Fruit fly (Drosophila melanogaster) whole organism, embryonic: Measurements from ENCODE around the gene ich.

ENCODE experiments used
- CG14441 ChIP-seq: fragments of 200-800 bp; sonication (Bioruptor generic); IDR thresholded peaks from 2 replicates; pipeline ENCODE4 v1.3.6; 2022; ENCODE audit warnings: missing biosample characterization, missing genetic modification characterization
- CG8478 ChIP-seq: fragments of >200 bp; optimal IDR thresholded peaks from 2 replicates; lab custom pipeline; 2018
- Max ChIP-seq: fragments of 200-800 bp; sonication (Bioruptor generic); optimal IDR thresholded peaks from 2 replicates; lab custom pipeline; 2016; ENCODE audit warnings: missing biosample characterization, mild to moderate bottlenecking, missing genetic modification characterization
- Oli ChIP-seq: fragments of 200-800 bp; sonication (Bioruptor generic); optimal IDR thresholded peaks from 2 replicates; lab custom pipeline; 2018; ENCODE audit warnings: missing biosample characterization, mild to moderate bottlenecking, missing genetic modification characterization, moderate library complexity
- Tbp ChIP-seq: fragments of >200 bp; optimal IDR thresholded peaks from 2 replicates; lab custom pipeline; 2018; ENCODE audit warnings: missing biosample characterization, missing genetic modification characterization
- ab ChIP-seq: fragments of 200-800 bp; sonication (Bioruptor generic); optimal IDR thresholded peaks from 2 replicates; lab custom pipeline; 2016; ENCODE audit warnings: missing biosample characterization, missing genetic modification characterization
- bab2 ChIP-seq: fragments of 200-800 bp; sonication (Bioruptor generic); optimal IDR thresholded peaks from 2 replicates; lab custom pipeline; 2016; ENCODE audit warnings: missing biosample characterization, missing genetic modification characterization
- fd64A ChIP-seq: fragments of 200-800 bp; sonication (Bioruptor generic); optimal IDR thresholded peaks from 3 replicates; lab custom pipeline; 2018; ENCODE audit warnings: missing biosample characterization, mild to moderate bottlenecking, missing genetic modification characterization
- zen2 ChIP-seq: fragments of 200-800 bp; sonication (Bioruptor generic); IDR thresholded peaks from 3 replicates; pipeline ENCODE4 v1.3.6; 2022; ENCODE audit warnings: missing biosample characterization, missing genetic modification characterization; ENCODE audit not compliant: partially characterized antibody

dm6 chr3R:9011708-9012107 lies 48.9 kb upstream of the ich start:
- TF ChIP-seq bab2 (GFP tag; lab: Kevin White, UChicago) (no peak), Max (no peak), ab (GFP tag; lab: Kevin White, UChicago) (no peak), zen2 (GFP tag; lab: Robert Waterston, UW) (no peak), fd64A (GFP tag; lab: Kevin White, UChicago) (no peak), CG8478 (lab: Kevin White, UChicago) (no peak), Tbp (GFP tag; lab: Kevin White, UChicago) (no peak), Oli (tag; lab: Kevin White, UChicago) (no peak), CG14441 (no peak)
